Fruit fly (Drosophila melanogaster): ENCODE measurements around the gene scny.

- TF ChIP-seq D1 (tag; optimal IDR thresholded peaks at IDR 0.05) = no peak
- TF ChIP-seq Snoo (tag; optimal IDR thresholded peaks at IDR 0.05) = no peak
- TF ChIP-seq Pif1A (GFP tag; optimal IDR thresholded peaks at IDR 0.05) = no peak
- TF ChIP-seq Pif1B (GFP tag; optimal IDR thresholded peaks at IDR 0.05) = no peak
- no peak for TF ChIP-seq Ets98B (GFP tag; IDR thresholded peaks at IDR 0.05)
- TF ChIP-seq CG8159 (tag; optimal IDR thresholded peaks at IDR 0.05) = no peak
- TF ChIP-seq CG13204 (GFP tag; optimal IDR thresholded peaks at IDR 0.05) = no peak
- TF ChIP-seq EcR (GFP tag; optimal IDR thresholded peaks at IDR 0.05) = no peak
These were observed 48.4 kb downstream of the scny start for dm6 chr3L:5817177-5817576.

Measured in whole organism, pupa.